Worm (Caenorhabditis elegans): ENCODE data around the gene Y44A6D.6.
A peak's percentile ranks its signal among the peaks of the same experiment; 100 is the strongest.

Gene Y44A6D.6

DNA sequence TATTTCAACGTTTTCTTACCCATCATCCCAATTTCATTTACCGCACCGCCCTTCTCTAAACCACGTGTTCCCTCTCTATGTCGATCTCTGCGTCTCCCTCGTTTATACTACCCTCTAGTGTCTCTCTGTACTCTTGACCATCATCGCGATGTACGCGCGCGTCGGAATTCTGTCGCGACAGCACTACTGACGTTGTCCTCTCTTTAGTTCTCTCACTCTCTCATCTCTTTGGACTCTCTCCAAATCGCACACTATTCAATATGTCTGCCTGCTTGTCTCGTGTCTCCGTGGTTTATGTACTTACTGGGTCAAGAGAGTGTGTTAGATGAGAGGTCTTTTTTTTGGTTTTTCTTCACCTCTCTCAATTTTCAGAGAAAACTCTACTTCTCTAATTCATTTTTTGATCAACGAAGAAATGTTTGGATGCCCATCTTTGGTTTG, 28.9 kb upstream of the Y44A6D.6 start (continued):
- TF ChIP-seq nhr-90 (tag; optimal IDR thresholded peaks at IDR 0.05) (peak; percentile 55), nhr-27 (tag; optimal IDR thresholded peaks at IDR 0.05) (no peak), ceh-58 (GFP tag; IDR thresholded peaks at IDR 0.05) (no peak), B0336.3 (GFP tag; IDR thresholded peaks at IDR 0.05) (peak; percentile 84), mes-4 (tag; optimal IDR thresholded peaks at IDR 0.05) (no peak), C17E4.6 (GFP tag; IDR thresholded peaks at IDR 0.05) (no peak), aptf-3 (GFP tag; IDR thresholded peaks at IDR 0.05) (no peak), ZK185.1 (tag; optimal IDR thresholded peaks at IDR 0.05; ENCODE audit: poor library complexity, severe bottlenecking) (peak; percentile 80), ccch-3 (GFP tag; optimal IDR thresholded peaks at IDR 0.05) (no peak), lsy-27 (tag; optimal IDR thresholded peaks at IDR 0.05; ENCODE audit: borderline replicate concordance, insufficient read depth) (no peak), tbx-9 (tag; optimal IDR thresholded peaks at IDR 0.05; ENCODE audit: borderline replicate concordance) (no peak), F22D6.2 (tag; optimal IDR thresholded peaks at IDR 0.05) (peak; percentile 53), sea-2 (GFP tag; IDR thresholded peaks at IDR 0.05) (no peak), bed-2 (GFP tag; IDR thresholded peaks at IDR 0.05) (no peak), xnd-1 (tag; optimal IDR thresholded peaks at IDR 0.05) (no peak), D2030.7 (GFP tag; IDR thresholded peaks at IDR 0.05) (no peak), mcd-1 (GFP tag; IDR thresholded peaks at IDR 0.05) (peak; percentile 78), atf-7 (tag; optimal IDR thresholded peaks at IDR 0.05) (peak; percentile 91), K11D2.4 (GFP tag; IDR thresholded peaks at IDR 0.05) (peak; percentile 87), ztf-22 (GFP tag; optimal IDR thresholded peaks at IDR 0.05) (peak; percentile 51), snpc-3.4 (tag; optimal IDR thresholded peaks at IDR 0.05) (no peak), ztf-26 (tag; optimal IDR thresholded peaks at IDR 0.05) (peak; percentile 84), somi-1 (GFP tag; optimal IDR thresholded peaks at IDR 0.05) (peak; percentile 93), F55B11.4 (tag; optimal IDR thresholded peaks at IDR 0.05; ENCODE audit: borderline replicate concordance, insufficient read depth) (no peak), nhr-120 (GFP tag; IDR thresholded peaks at IDR 0.05) (no peak), lsl-1 (GFP tag; optimal IDR thresholded peaks at IDR 0.05) (no peak), chd-7 (tag; optimal IDR thresholded peaks at IDR 0.05) (peak; percentile 94), akir-1 (GFP tag; optimal IDR thresholded peaks at IDR 0.05) (peak; percentile 49), mel-28 (tag; optimal IDR thresholded peaks at IDR 0.05; ENCODE audit: borderline replicate concordance) (no peak), Y95B8A.8 (GFP tag; IDR thresholded peaks at IDR 0.05) (peak; percentile 43; the same call in 1 of the 2 replicates), tbp1 (GFP tag; optimal IDR thresholded peaks at IDR 0.05) (peak; percentile 69), nfyb-1 (GFP tag; IDR thresholded peaks at IDR 0.05) (peak; percentile 95), tlf-1 (GFP tag; optimal IDR thresholded peaks at IDR 0.05) (peak; percentile 79), K12H6.12 (tag; optimal IDR thresholded peaks at IDR 0.05) (peak; percentile 96), dpff-1 (tag; optimal IDR thresholded peaks at IDR 0.05) (no peak), madf-10 (tag; optimal IDR thresholded peaks at IDR 0.05) (peak; percentile 100), ceh-40 (GFP tag; IDR thresholded peaks at IDR 0.05) (no peak), nhr-179 (tag; optimal IDR thresholded peaks at IDR 0.05) (no peak), madf-3 (GFP tag; IDR thresholded peaks at IDR 0.05) (no peak), B0019.2 (GFP tag; conservative IDR thresholded peaks at IDR 0.05) (no peak), ztf-25 (GFP tag; IDR thresholded peaks at IDR 0.05) (no peak), snpc-1.3 (tag; optimal IDR thresholded peaks at IDR 0.05; ENCODE audit: insufficient read depth) (peak; percentile 48), Y53G8AR.9 (GFP tag; conservative IDR thresholded peaks at IDR 0.05) (peak; percentile 76; the same call in 1 of the 2 replicates), Y53F4B.3 (GFP tag; IDR thresholded peaks at IDR 0.05) (no peak), F57C9.4 (tag; optimal IDR thresholded peaks at IDR 0.05) (no peak), madf-8 (GFP tag; conservative IDR thresholded peaks at IDR 0.05) (no peak), snpc-4 (GFP tag; optimal IDR thresholded peaks at IDR 0.05) (no peak), snpc-4 (tag; optimal IDR thresholded peaks at IDR 0.05) (peak in 3 of 4 experiments; percentile 14 to 80 (median 79)), F52B5.7 (tag; optimal IDR thresholded peaks at IDR 0.05) (peak; percentile 77)

All from whole organism, young adult.